Fruit fly (Drosophila melanogaster): ENCODE data around the gene Ge-1.
A peak's percentile ranks its signal among the peaks of the same experiment; 100 is the strongest.

The Ge-1 gene

DNA sequence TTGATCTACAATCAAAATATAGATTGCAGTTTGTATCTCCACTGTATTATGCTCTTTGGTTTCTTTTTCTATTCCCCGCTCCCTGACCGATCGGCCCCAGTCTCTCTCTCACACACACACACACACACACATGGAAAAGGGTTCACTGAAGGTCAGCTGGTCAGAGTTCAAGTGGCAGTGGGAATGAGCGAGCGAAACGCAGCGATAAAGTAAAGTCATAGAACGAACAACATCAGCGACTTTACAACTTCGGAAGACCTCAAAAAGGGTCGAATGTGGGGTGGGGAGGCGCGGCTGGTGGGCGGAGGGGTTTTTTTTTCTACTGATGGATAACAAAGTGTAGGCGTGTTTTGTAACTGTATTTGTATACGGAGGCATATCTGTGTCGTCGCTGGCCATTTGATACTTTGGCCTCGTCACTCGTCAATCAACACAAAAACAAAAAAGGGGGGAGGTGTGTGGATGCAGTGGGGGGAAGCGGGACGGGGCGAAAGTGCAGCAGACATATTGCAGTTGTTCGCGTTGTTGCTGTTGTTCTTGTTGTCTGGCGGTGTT is 42.5 kb downstream of the Ge-1 start (continued):
- TF ChIP-seq gcm (GFP tag; optimal IDR thresholded peaks at IDR 0.05) = peak; percentile 13
- no peak for TF ChIP-seq eyg (GFP tag; optimal IDR thresholded peaks at IDR 0.05)
- TF ChIP-seq Six4 (GFP tag; optimal IDR thresholded peaks at IDR 0.05) = no peak
- no peak for TF ChIP-seq CG8089 (GFP tag; optimal IDR thresholded peaks at IDR 0.05)
- no peak for TF ChIP-seq CG18476 (GFP tag; optimal IDR thresholded peaks at IDR 0.05)
- no peak for TF ChIP-seq CG12219 (GFP tag; optimal IDR thresholded peaks at IDR 0.05)
- TF ChIP-seq Dbx (GFP tag; IDR thresholded peaks at IDR 0.05) = no peak
- no peak for TF ChIP-seq CG5180 (GFP tag; optimal IDR thresholded peaks at IDR 0.05)
- TF ChIP-seq crol (GFP tag; IDR thresholded peaks at IDR 0.05) = peak; percentile 84

DNA sequence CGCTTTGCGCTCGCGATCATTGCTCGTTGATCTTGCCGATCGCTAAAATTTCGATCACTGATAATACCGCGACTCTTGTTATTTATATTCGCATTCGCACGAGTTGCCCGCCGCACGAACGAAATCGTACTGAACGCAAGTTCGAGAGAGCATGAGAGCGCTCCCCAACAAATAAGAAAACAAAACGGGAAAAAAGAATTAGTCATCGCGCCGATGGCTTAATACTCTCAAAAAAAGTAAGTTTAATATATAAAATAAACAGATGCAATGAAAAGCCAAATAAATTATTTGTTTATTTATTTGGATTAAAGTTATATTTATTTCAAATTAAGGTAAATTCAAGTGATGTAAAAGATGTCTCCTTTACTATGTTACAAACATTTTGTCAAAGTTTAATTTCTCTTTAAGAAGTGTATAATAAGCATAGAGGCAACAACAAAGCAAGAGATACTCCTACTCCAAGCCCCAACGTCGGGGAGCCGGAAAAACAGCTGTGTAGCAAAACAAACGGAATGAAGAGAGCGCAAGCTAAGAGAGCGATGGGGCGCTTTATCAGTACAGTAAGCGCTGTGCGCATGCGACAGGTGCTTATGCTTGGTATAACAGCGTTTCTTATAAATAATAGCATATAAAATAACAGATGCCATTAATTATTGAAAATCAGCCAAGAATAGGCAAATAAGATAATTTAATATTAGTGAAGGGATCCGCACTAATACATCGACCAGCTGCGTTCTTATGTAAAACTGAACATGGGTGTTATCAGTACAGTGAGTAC is 43.2 kb downstream of the Ge-1 start:
- TF ChIP-seq CG15011 (GFP tag; optimal IDR thresholded peaks at IDR 0.05) (no peak), Optix (GFP tag; IDR thresholded peaks at IDR 0.05) (peak; percentile 84), tup (GFP tag; optimal IDR thresholded peaks at IDR 0.05) (peak; percentile 55), NfI (GFP tag; optimal IDR thresholded peaks at IDR 0.05) (peak; percentile 79), CG6175 (GFP tag; IDR thresholded peaks at IDR 0.05) (no peak), Dip3 (GFP tag; optimal IDR thresholded peaks at IDR 0.05) (peak; percentile 26), dimm (GFP tag; IDR thresholded peaks at IDR 0.05) (0 out of 2 replicates have a peak, but pooled peaks have one; percentile 8), lab (GFP tag; optimal IDR thresholded peaks at IDR 0.05) (peak; percentile 35), chm (GFP tag; IDR thresholded peaks at IDR 0.05) (peak; percentile 22), CG9437 (GFP tag; optimal IDR thresholded peaks at IDR 0.05) (peak; percentile 73), esg (GFP tag; conservative IDR thresholded peaks at IDR 0.05) (peak; percentile 77), schlank (tag; optimal IDR thresholded peaks at IDR 0.05) (peak; percentile 46), Adf1 (GFP tag; IDR thresholded peaks at IDR 0.05) (peak; percentile 29), ind (GFP tag; optimal IDR thresholded peaks at IDR 0.05) (peak; percentile 40), ERR (GFP tag; optimal IDR thresholded peaks at IDR 0.05) (no peak), CG4730 (GFP tag; IDR thresholded peaks at IDR 0.05) (peak; percentile 35), Dref (GFP tag; IDR thresholded peaks at IDR 0.05) (no peak), CG1603 (tag; optimal IDR thresholded peaks at IDR 0.05) (peak; percentile 82), Hand (GFP tag; optimal IDR thresholded peaks at IDR 0.05) (no peak), wek (GFP tag; optimal IDR thresholded peaks at IDR 0.05) (peak; percentile 23), Med (GFP tag) (peak; percentile 87), CG4617 (GFP tag; optimal IDR thresholded peaks at IDR 0.05; ENCODE audit: borderline replicate concordance) (peak; percentile 53), CG12659 (GFP tag; optimal IDR thresholded peaks at IDR 0.05) (peak; percentile 81), CG15696 (tag; optimal IDR thresholded peaks at IDR 0.05) (no peak), Ets65A (GFP tag) (no peak), gem (tag; optimal IDR thresholded peaks at IDR 0.05) (peak; percentile 79), vnd (GFP tag; IDR thresholded peaks at IDR 0.05; ENCODE audit: partially characterized antibody) (no peak), ara (GFP tag; IDR thresholded peaks at IDR 0.05) (peak; percentile 52; the same call in 1 of the 2 replicates), Sry-δ (GFP tag; optimal IDR thresholded peaks at IDR 0.05) (no peak), Xrp1 (GFP tag; IDR thresholded peaks at IDR 0.05) (peak; percentile 49), CG10959 (GFP tag; IDR thresholded peaks at IDR 0.05) (peak; percentile 49; the same call in 1 of the 2 replicates), CG43689 (GFP tag; IDR thresholded peaks at IDR 0.05) (peak; percentile 57), CG31388 (GFP tag; optimal IDR thresholded peaks at IDR 0.05) (no peak), Taf1 (GFP tag; IDR thresholded peaks at IDR 0.05) (peak; percentile 45; the same call in 1 of the 2 replicates), CG11456 (GFP tag; IDR thresholded peaks at IDR 0.05) (peak; percentile 83; the same call in 2 of the 3 replicates), CG17612 (GFP tag; IDR thresholded peaks at IDR 0.05) (no peak), zfh2 (GFP tag; optimal IDR thresholded peaks at IDR 0.05) (peak; percentile 61), CG7271 (tag; optimal IDR thresholded peaks at IDR 0.05) (no peak), Meics (GFP tag; optimal IDR thresholded peaks at IDR 0.05) (peak; percentile 81)

Measured in whole organism, embryonic.